Fruit fly (Drosophila melanogaster): ENCODE results near the gene D19B.

The D19B gene

DNA sequence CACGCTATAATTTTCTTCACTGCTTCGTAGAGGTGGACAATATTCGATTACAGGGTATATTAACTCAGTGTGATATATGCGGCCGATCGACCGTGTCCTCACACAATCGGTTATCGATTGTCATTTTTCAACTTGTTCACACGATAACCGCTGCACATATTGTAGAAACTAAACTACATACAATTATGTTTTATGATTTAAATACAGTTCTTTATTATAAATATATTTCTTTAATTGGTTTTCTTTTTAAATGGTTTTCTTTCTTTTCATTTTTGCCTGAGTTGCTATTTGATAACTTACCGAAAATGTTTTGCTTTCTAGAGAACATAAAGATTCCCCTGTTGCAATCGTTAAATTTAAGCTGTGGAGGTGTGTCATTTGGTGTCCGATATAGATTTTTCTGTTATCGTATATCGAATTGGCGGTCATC, 10.9 kb downstream of the D19B start, which contains the start of the genes fmt and CG7376 (continued):
- TF ChIP-seq yki (optimal IDR thresholded peaks at IDR 0.05) (no peak), CG8388 (GFP tag; optimal IDR thresholded peaks at IDR 0.05) (no peak), eyg (GFP tag; optimal IDR thresholded peaks at IDR 0.05) (no peak), MBD-R2 (GFP tag; IDR thresholded peaks at IDR 0.05) (peak; percentile 46; the same call in 1 of the 2 replicates), Aef1 (GFP tag; IDR thresholded peaks at IDR 0.05) (no peak), danr (GFP tag; IDR thresholded peaks at IDR 0.05) (no peak), CG10209 (GFP tag; optimal IDR thresholded peaks at IDR 0.05) (no peak), CG10366 (GFP tag; IDR thresholded peaks at IDR 0.05) (no peak), Dref (GFP tag; IDR thresholded peaks at IDR 0.05) (peak; percentile 88), CG8478 (optimal IDR thresholded peaks at IDR 0.05) (no peak), Hmr (GFP tag; optimal IDR thresholded peaks at IDR 0.05) (no peak), CG16779 (GFP tag; IDR thresholded peaks at IDR 0.05) (no peak), zfh1 (GFP tag; IDR thresholded peaks at IDR 0.05) (no peak), CG17829 (tag; optimal IDR thresholded peaks at IDR 0.05) (peak; percentile 69), CrebB (tag; optimal IDR thresholded peaks at IDR 0.05) (no peak), lab (GFP tag; optimal IDR thresholded peaks at IDR 0.05) (no peak), CG4282 (GFP tag; optimal IDR thresholded peaks at IDR 0.05) (no peak), E2f2 (GFP tag; IDR thresholded peaks at IDR 0.05) (peak; percentile 65), Sin3A (optimal IDR thresholded peaks at IDR 0.05) (peak; percentile 14), CG12104 (GFP tag; optimal IDR thresholded peaks at IDR 0.05) (peak; percentile 34), Chrac-16 (GFP tag; optimal IDR thresholded peaks at IDR 0.05) (peak; percentile 4), org-1 (GFP tag; optimal IDR thresholded peaks at IDR 0.05) (no peak), CG6683 (GFP tag; optimal IDR thresholded peaks at IDR 0.05) (no peak), BtbVII (GFP tag; optimal IDR thresholded peaks at IDR 0.05) (no peak), Mad (GFP tag; optimal IDR thresholded peaks at IDR 0.05) (no peak), Hr51 (GFP tag; optimal IDR thresholded peaks at IDR 0.05) (no peak), ap (GFP tag; IDR thresholded peaks at IDR 0.05) (no peak), CG12942 (GFP tag; optimal IDR thresholded peaks at IDR 0.05) (no peak), psq (GFP tag; optimal IDR thresholded peaks at IDR 0.05) (no peak), wdn (GFP tag; IDR thresholded peaks at IDR 0.05) (no peak), Ada2b (GFP tag; IDR thresholded peaks at IDR 0.05) (no peak), CG7963 (GFP tag; IDR thresholded peaks at IDR 0.05; ENCODE audit: partially characterized antibody) (peak; percentile 85), cwo (GFP tag; optimal IDR thresholded peaks at IDR 0.05) (no peak), CG12219 (GFP tag; optimal IDR thresholded peaks at IDR 0.05) (no peak), nmo (GFP tag; optimal IDR thresholded peaks at IDR 0.05) (peak; percentile 80), Pdp1 (GFP tag; optimal IDR thresholded peaks at IDR 0.05) (no peak), CG9437 (GFP tag; optimal IDR thresholded peaks at IDR 0.05) (peak; percentile 4), CkIIα-i1 (GFP tag; IDR thresholded peaks at IDR 0.05) (no peak), Hmx (GFP tag; optimal IDR thresholded peaks at IDR 0.05) (no peak), CG18764 (GFP tag; optimal IDR thresholded peaks at IDR 0.05) (no peak), CG10274 (GFP tag; optimal IDR thresholded peaks at IDR 0.05) (no peak), klu (GFP tag; IDR thresholded peaks at IDR 0.05) (no peak), luna (GFP tag; optimal IDR thresholded peaks at IDR 0.05) (no peak), Lhr (GFP tag; optimal IDR thresholded peaks at IDR 0.05) (peak; percentile 29), chm (GFP tag; IDR thresholded peaks at IDR 0.05) (no peak), ftz-f1 (GFP tag; optimal IDR thresholded peaks at IDR 0.05) (no peak), CG11723 (GFP tag; optimal IDR thresholded peaks at IDR 0.05) (no peak), Abd-B (GFP tag; optimal IDR thresholded peaks at IDR 0.05) (no peak), exex (tag; optimal IDR thresholded peaks at IDR 0.05) (no peak), kah (GFP tag; optimal IDR thresholded peaks at IDR 0.05) (no peak), tap (tag; optimal IDR thresholded peaks at IDR 0.05) (no peak), Mes4 (GFP tag; optimal IDR thresholded peaks at IDR 0.05) (no peak), sob (GFP tag; IDR thresholded peaks at IDR 0.05) (no peak)

All from whole organism, embryonic.